Fruit fly (Drosophila melanogaster) whole organism, embryonic: ENCODE data around the gene BomT3.

Experiments used
- Awh ChIP-seq: fragments of 200-800 bp; sonication (Bioruptor generic); IDR thresholded peaks from 2 replicates; pipeline ENCODE4, ENCODE4 v1.3.6; 2022; ENCODE audit warnings: missing biosample characterization, missing genetic modification characterization
- Blimp-1 ChIP-seq: fragments of 200-800 bp; sonication (Bioruptor generic); optimal IDR thresholded peaks from 3 replicates; lab custom pipeline; 2018; ENCODE audit warnings: missing biosample characterization, missing genetic modification characterization, mild to moderate bottlenecking, moderate library complexity, missing genetic modification reagents
- CG10209 ChIP-seq: fragments of 200-800 bp; sonication (Bioruptor generic); optimal IDR thresholded peaks from 3 replicates; lab custom pipeline; 2017; ENCODE audit warnings: missing biosample characterization, mild to moderate bottlenecking, missing genetic modification characterization, missing genetic modification reagents
- CG11456 ChIP-seq: fragments of 200-800 bp; sonication (Bioruptor generic); IDR thresholded peaks from 3 replicates; pipeline ENCODE4 v1.3.6; 2022; ENCODE audit warnings: missing biosample characterization, missing genetic modification characterization
- CG14441 ChIP-seq: fragments of 200-800 bp; sonication (Bioruptor generic); IDR thresholded peaks from 2 replicates; pipeline ENCODE4 v1.3.6; 2022; ENCODE audit warnings: missing biosample characterization, missing genetic modification characterization
- CG17612 ChIP-seq: fragments of 200-800 bp; sonication (Bioruptor generic); IDR thresholded peaks from 2 replicates; pipeline ENCODE4 v1.3.6; 2022; ENCODE audit warnings: missing biosample characterization, missing genetic modification characterization
- CG31224 ChIP-seq: fragments of 200-800 bp; sonication (Bioruptor generic); IDR thresholded peaks from 2 replicates; pipeline ENCODE4 v1.3.6; 2022; ENCODE audit warnings: missing biosample characterization, missing genetic modification characterization
- CG3163 ChIP-seq: fragments of 200-800 bp; sonication (Bioruptor generic); optimal IDR thresholded peaks from 3 replicates; lab custom pipeline; 2016; ENCODE audit warnings: missing biosample characterization, missing genetic modification characterization
- CG34224 ChIP-seq: fragments of 200-800 bp; sonication (Bioruptor generic); IDR thresholded peaks from 3 replicates; pipeline ENCODE4 v1.3.6; 2022; ENCODE audit warnings: missing biosample characterization, missing genetic modification characterization; ENCODE audit not compliant: partially characterized antibody
- CG6654 ChIP-seq: fragments of 200-800 bp; sonication (Bioruptor generic); optimal IDR thresholded peaks from 2 replicates; lab custom pipeline; 2017; ENCODE audit warnings: missing biosample characterization, mild to moderate bottlenecking, missing genetic modification characterization
- CG6813 ChIP-seq: fragments of 200-800 bp; sonication (Bioruptor generic); optimal IDR thresholded peaks from 2 replicates; lab custom pipeline; 2017; ENCODE audit warnings: missing biosample characterization, missing genetic modification characterization, mild to moderate bottlenecking, moderate library complexity, missing genetic modification reagents
- CG7963 ChIP-seq: fragments of 200-800 bp; sonication (Bioruptor generic); IDR thresholded peaks from 3 replicates; pipeline ENCODE4 v1.3.6; 2022; ENCODE audit warnings: missing biosample characterization, missing genetic modification characterization; ENCODE audit not compliant: partially characterized antibody
- CG8281 ChIP-seq: fragments of 200-800 bp; sonication (Bioruptor generic); optimal IDR thresholded peaks from 2 replicates; lab custom pipeline; 2018; ENCODE audit warnings: missing biosample characterization, mild to moderate bottlenecking, missing genetic modification characterization, moderate library complexity
- CG9215 ChIP-seq: fragments of 200-800 bp; sonication (Bioruptor generic); IDR thresholded peaks from 2 replicates; pipeline ENCODE4 v1.3.6; 2022; ENCODE audit warnings: missing biosample characterization, missing genetic modification characterization
- CG9609 ChIP-seq: fragments of 200-800 bp; sonication (Bioruptor generic); optimal IDR thresholded peaks from 3 replicates; lab custom pipeline; 2016; ENCODE audit warnings: missing biosample characterization, missing genetic modification characterization
- D19A ChIP-seq: fragments of 200-800 bp; optimal IDR thresholded peaks from 3 replicates; lab custom pipeline; 2019; ENCODE audit warnings: missing biosample characterization, mild to moderate bottlenecking, missing genetic modification characterization, moderate library complexity
- D19B ChIP-seq: fragments of 200-800 bp; sonication (Bioruptor generic); optimal IDR thresholded peaks from 2 replicates; lab custom pipeline; 2017; ENCODE audit warnings: missing biosample characterization, mild to moderate bottlenecking, missing genetic modification characterization
- Dp ChIP-seq: fragments of 200-800 bp; sonication (Bioruptor generic); optimal IDR thresholded peaks from 2 replicates; lab custom pipeline; 2018; ENCODE audit warnings: missing biosample characterization, mild to moderate bottlenecking, missing genetic modification characterization, moderate library complexity
- E2f2 ChIP-seq: fragments of 200-800 bp; sonication (Bioruptor generic); IDR thresholded peaks from 2 replicates; pipeline ENCODE4 v1.3.6; 2022; ENCODE audit warnings: missing biosample characterization, missing genetic modification characterization
- HLH3B ChIP-seq: fragments of 200-800 bp; sonication (Bioruptor generic); IDR thresholded peaks from 2 replicates; pipeline ENCODE4 v1.3.6; 2022; ENCODE audit warnings: missing biosample characterization, missing genetic modification characterization
- Nf-YA ChIP-seq: fragments of 200-800 bp; sonication (Bioruptor generic); IDR thresholded peaks from 2 replicates; pipeline ENCODE4 v1.3.6; 2022; ENCODE audit warnings: missing biosample characterization, missing genetic modification characterization
- NfI ChIP-seq: fragments of 200-800 bp; sonication (Bioruptor generic); optimal IDR thresholded peaks from 3 replicates; lab custom pipeline; 2018; ENCODE audit warnings: missing biosample characterization, mild to moderate bottlenecking, missing genetic modification characterization, moderate library complexity
- PHDP ChIP-seq: fragments of 200-800 bp; sonication (Bioruptor generic); optimal IDR thresholded peaks from 3 replicates; lab custom pipeline; 2018; ENCODE audit warnings: missing biosample characterization, mild to moderate bottlenecking, missing genetic modification characterization, moderate library complexity
- Scr ChIP-seq: fragments of 200-800 bp; sonication (Bioruptor generic); IDR thresholded peaks from 2 replicates; pipeline ENCODE4 v1.3.6; 2022; ENCODE audit warnings: missing biosample characterization, missing genetic modification characterization; ENCODE audit not compliant: partially characterized antibody
- Taf1 ChIP-seq: fragments of 200-800 bp; sonication (Bioruptor generic); IDR thresholded peaks from 2 replicates; pipeline ENCODE4 v1.3.6; 2022; ENCODE audit warnings: missing biosample characterization, missing genetic modification characterization
- Usf ChIP-seq: fragments of 200-800 bp; sonication (Bioruptor generic); optimal IDR thresholded peaks from 2 replicates; lab custom pipeline; 2017; ENCODE audit warnings: missing genotype, missing biosample characterization, missing genetic modification characterization
- Vsx1 ChIP-seq: fragments of 200-800 bp; sonication (Bioruptor generic); optimal IDR thresholded peaks from 2 replicates; lab custom pipeline; 2017; ENCODE audit warnings: missing biosample characterization, mild to moderate bottlenecking, missing genetic modification characterization, missing genetic modification reagents
- abd-A ChIP-seq: fragments of 200-800 bp; sonication (Bioruptor generic); optimal IDR thresholded peaks from 3 replicates; lab custom pipeline; 2019; ENCODE audit warnings: missing biosample characterization, mild to moderate bottlenecking, missing genetic modification characterization, moderate library complexity
- bbx ChIP-seq: fragments of 200-800 bp; sonication (Bioruptor generic); IDR thresholded peaks from 2 replicates; pipeline ENCODE4 v1.3.6; 2022; ENCODE audit warnings: missing biosample characterization, missing genetic modification characterization; ENCODE audit not compliant: partially characterized antibody
- btn ChIP-seq: fragments of 200-800 bp; sonication (Bioruptor generic); optimal IDR thresholded peaks from 2 replicates; lab custom pipeline; 2016; ENCODE audit warnings: missing biosample characterization, missing genetic modification characterization
- cato ChIP-seq: fragments of 200-800 bp; sonication (Bioruptor generic); optimal IDR thresholded peaks from 2 replicates; lab custom pipeline; 2016; ENCODE audit warnings: missing biosample characterization, missing genetic modification characterization, borderline replicate concordance
- caup ChIP-seq: fragments of 200-800 bp; sonication (Bioruptor generic); optimal IDR thresholded peaks from 3 replicates; lab custom pipeline; 2017; ENCODE audit warnings: missing biosample characterization, mild to moderate bottlenecking, missing genetic modification characterization, moderate library complexity; ENCODE audit not compliant: severe bottlenecking
- dan ChIP-seq: fragments of 200-800 bp; sonication (Bioruptor generic); IDR thresholded peaks from 2 replicates; pipeline ENCODE4 v1.3.6; 2022; ENCODE audit warnings: missing biosample characterization, missing genetic modification characterization
- dmrt11E ChIP-seq: fragments of 200-800 bp; sonication (Bioruptor generic); optimal IDR thresholded peaks from 3 replicates; lab custom pipeline; 2018; ENCODE audit warnings: missing biosample characterization, mild to moderate bottlenecking, missing genetic modification characterization, moderate library complexity
- esg ChIP-seq: fragments of 200-800 bp; sonication (Bioruptor generic); conservative IDR thresholded peaks from 2 replicates; pipeline ENCODE4 v1.3.6; 2022; ENCODE audit warnings: missing biosample characterization, missing genetic modification characterization
- gcm2 ChIP-seq: fragments of 200-800 bp; sonication (Bioruptor generic); optimal IDR thresholded peaks from 2 replicates; lab custom pipeline; 2016; ENCODE audit warnings: missing biosample characterization, missing genetic modification characterization
- lab ChIP-seq: fragments of 200-800 bp; sonication (Bioruptor generic); optimal IDR thresholded peaks from 3 replicates; lab custom pipeline; 2017; ENCODE audit warnings: missing biosample characterization, missing genetic modification characterization, mild to moderate bottlenecking, moderate library complexity, missing genetic modification reagents
- lilli ChIP-seq: fragments of 200-800 bp; sonication (Bioruptor generic); optimal IDR thresholded peaks from 3 replicates; lab custom pipeline; 2016; ENCODE audit warnings: missing biosample characterization, missing genetic modification characterization
- luna ChIP-seq: fragments of 200-800 bp; sonication (Bioruptor generic); optimal IDR thresholded peaks from 2 replicates; lab custom pipeline; 2016; ENCODE audit warnings: missing biosample characterization, missing genetic modification characterization
- otp ChIP-seq: fragments of 200-800 bp; sonication (Bioruptor generic); IDR thresholded peaks from 3 replicates; pipeline ENCODE4, ENCODE4 v1.3.6; 2022; ENCODE audit warnings: missing biosample characterization, missing genetic modification characterization
- prd ChIP-seq, 3 experiments: fragments of >200 bp in 2 of 3; fragments of 200-800 bp in 1 of 3; sonication (Bioruptor generic) in 1 of 3; optimal IDR thresholded peaks in 2 of 3; IDR thresholded peaks in 1 of 3; 2 replicates in 2 of 3; 3 replicates in 1 of 3; pipeline versions ENCODE4 v1.3.6 to Lab custom; 2017 to 2022; ENCODE audit warnings: missing biosample characterization in 1 of 3, missing genetic modification characterization in 1 of 3
- pum ChIP-seq: fragments of 200-800 bp; sonication (Bioruptor generic); optimal IDR thresholded peaks from 2 replicates; lab custom pipeline; 2016; ENCODE audit warnings: missing biosample characterization, missing genetic modification characterization
- sim ChIP-seq: fragments of 200-800 bp; sonication (Bioruptor generic); IDR thresholded peaks from 2 replicates; pipeline ENCODE4 v1.3.6; 2022; ENCODE audit warnings: missing biosample characterization, missing genetic modification characterization
- sima ChIP-seq: fragments of 200-800 bp; sonication (Bioruptor generic); optimal IDR thresholded peaks from 2 replicates; lab custom pipeline; 2016; ENCODE audit warnings: missing biosample characterization, missing genetic modification characterization
- sob ChIP-seq: fragments of 200-800 bp; sonication (Bioruptor generic); IDR thresholded peaks from 2 replicates; pipeline ENCODE4 v1.3.6; 2022; ENCODE audit warnings: missing biosample characterization, missing genetic modification characterization
- sr ChIP-seq: fragments of 200-800 bp; sonication (Bioruptor generic); IDR thresholded peaks from 3 replicates; pipeline ENCODE4 v1.3.6; 2022; ENCODE audit warnings: missing biosample characterization, missing genetic modification characterization
- trem ChIP-seq: fragments of 200-800 bp; optimal IDR thresholded peaks from 3 replicates; lab custom pipeline; 2019; ENCODE audit warnings: missing biosample characterization, mild to moderate bottlenecking, missing genetic modification characterization, moderate library complexity
- vvl ChIP-seq: fragments of 200-800 bp; sonication (Bioruptor generic); IDR thresholded peaks from 2 replicates; pipeline ENCODE4 v1.3.6; 2022; ENCODE audit warnings: missing biosample characterization, missing genetic modification characterization
- zf30C ChIP-seq: fragments of 200-800 bp; sonication (Bioruptor generic); optimal IDR thresholded peaks from 3 replicates; lab custom pipeline; 2018; ENCODE audit warnings: missing biosample characterization, mild to moderate bottlenecking, missing genetic modification characterization

The BomT3 gene

DNA sequence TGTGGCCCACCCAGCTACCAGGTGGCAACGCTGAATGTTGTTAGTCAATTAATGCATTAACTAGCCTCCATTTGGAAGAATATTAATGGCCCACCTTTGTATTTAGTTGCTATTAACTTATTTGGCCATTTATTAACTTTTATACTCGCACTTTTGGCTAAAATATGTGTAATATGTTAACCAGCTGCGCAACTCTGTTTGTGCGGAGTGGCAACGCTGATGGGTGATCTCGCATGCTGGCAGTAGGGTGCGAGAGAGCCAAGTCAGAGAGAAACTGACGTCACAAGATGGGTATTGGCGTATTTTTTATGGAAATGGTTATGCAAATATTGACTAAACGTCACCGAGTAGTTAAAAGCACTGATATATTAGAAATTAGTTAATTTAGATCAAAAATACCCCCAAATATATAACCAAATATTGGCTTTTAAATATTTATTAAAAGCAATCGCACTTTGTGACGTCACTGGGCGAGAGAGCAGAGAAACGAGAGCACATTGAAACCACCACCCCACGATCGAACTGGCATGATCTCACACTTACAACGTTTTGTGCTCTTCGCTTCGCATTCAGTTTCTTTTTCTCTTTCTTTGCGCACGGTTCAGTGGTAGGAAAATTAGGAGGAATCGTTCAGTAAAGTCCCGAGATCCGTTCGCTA is 44.4 kb downstream of the BomT3 start, which contains the start of gene how (continued):
- peak; percentile 36 for TF ChIP-seq lab (GFP tag; lab: Kevin White, UChicago)
- no peak for TF ChIP-seq Usf (GFP tag; lab: Kevin White, UChicago)
- no peak for TF ChIP-seq HLH3B (GFP tag; lab: Robert Waterston, UW)
- TF ChIP-seq Blimp-1 = peak; percentile 17
- no peak for TF ChIP-seq prd (optimal IDR thresholded peaks at IDR 0.05; lab: Kevin White, UChicago)
- TF ChIP-seq prd (GFP tag; IDR thresholded peaks at IDR 0.05; lab: Robert Waterston, UW) = no peak
- TF ChIP-seq esg (GFP tag; lab: Robert Waterston, UW) = no peak
- TF ChIP-seq Dp (GFP tag; lab: Kevin White, UChicago) = peak; percentile 92
- no peak for TF ChIP-seq bbx (GFP tag; lab: Robert Waterston, UW)
- no peak for TF ChIP-seq dan
- no peak for TF ChIP-seq pum (GFP tag; lab: Kevin White, UChicago)
- no peak for TF ChIP-seq Taf1 (GFP tag; lab: Robert Waterston, UW)
- no peak for TF ChIP-seq btn (GFP tag; lab: Kevin White, UChicago)
- TF ChIP-seq CG7963 (GFP tag; lab: Robert Waterston, UW) = no peak
- TF ChIP-seq E2f2 (GFP tag; lab: Robert Waterston, UW) = peak; percentile 95
- TF ChIP-seq CG14441 (GFP tag; lab: Robert Waterston, UW) = no peak
- no peak for TF ChIP-seq sima
- TF ChIP-seq CG31224 (GFP tag; lab: Robert Waterston, UW) = no peak
- no peak for TF ChIP-seq CG9609 (GFP tag; lab: Kevin White, UChicago)
- peak; percentile 60 for TF ChIP-seq trem (tag; lab: Kevin White, UChicago)
- no peak for TF ChIP-seq CG8281 (tag; lab: Kevin White, UChicago)
- no peak for TF ChIP-seq CG9215
- peak; percentile 43; the same call in 1 of the 2 replicates for TF ChIP-seq Scr (GFP tag; lab: Robert Waterston, UW)
- peak; percentile 48; the same call in 1 of the 3 replicates for TF ChIP-seq CG34224 (GFP tag; lab: Robert Waterston, UW)
- no peak for TF ChIP-seq cato (GFP tag; lab: Kevin White, UChicago)
- no peak for TF ChIP-seq Vsx1 (GFP tag; lab: Kevin White, UChicago)
- no peak for TF ChIP-seq D19B (GFP tag; lab: Kevin White, UChicago)
- TF ChIP-seq Awh (GFP tag; lab: Robert Waterston, UW) = no peak
- TF ChIP-seq zf30C = no peak
- no peak for TF ChIP-seq CG6813 (GFP tag; lab: Kevin White, UChicago)
- no peak for TF ChIP-seq luna (GFP tag; lab: Kevin White, UChicago)
- peak; percentile 91 for TF ChIP-seq CG3163 (GFP tag; lab: Kevin White, UChicago)
- TF ChIP-seq CG17612 (GFP tag; lab: Robert Waterston, UW) = no peak
- no peak for TF ChIP-seq gcm2
- TF ChIP-seq PHDP (tag; lab: Kevin White, UChicago) = peak; percentile 36
- TF ChIP-seq dmrt11E (tag; lab: Kevin White, UChicago) = peak; percentile 13
- no peak for TF ChIP-seq sim (GFP tag; lab: Robert Waterston, UW)
- TF ChIP-seq otp (GFP tag; lab: Robert Waterston, UW) = no peak

dm6 chr3R:22040400-22040799 is 45.8 kb downstream of the BomT3 start:
- TF ChIP-seq CG6654 (GFP tag; lab: Kevin White, UChicago) (peak; percentile 49), NfI (GFP tag; lab: Kevin White, UChicago) (no peak), D19A (tag; lab: Kevin White, UChicago) (no peak), vvl (GFP tag; lab: Robert Waterston, UW) (0 out of 2 replicates have a peak, but pooled peaks have one; percentile 22), CG17612 (GFP tag; lab: Robert Waterston, UW) (no peak), sr (GFP tag; lab: Robert Waterston, UW) (peak; percentile 94), lilli (GFP tag; lab: Kevin White, UChicago) (no peak), CG11456 (0 out of 3 replicates have a peak, but pooled peaks have one; percentile 24), sob (GFP tag; lab: Robert Waterston, UW) (no peak), abd-A (tag; lab: Kevin White, UChicago) (peak; percentile 69), caup (GFP tag; lab: Kevin White, UChicago) (no peak), CG10209 (GFP tag; lab: Kevin White, UChicago) (no peak), Scr (GFP tag; lab: Robert Waterston, UW) (no peak), Nf-YA (GFP tag; lab: Robert Waterston, UW) (no peak)
